Fruit fly (Drosophila melanogaster) whole organism, embryonic: ENCODE results near the gene Acn.

Source experiments
- Antp ChIP-seq: fragments of 200-800 bp; sonication (Bioruptor generic); optimal IDR thresholded peaks from 3 replicates; lab custom pipeline; 2016; ENCODE audit warnings: missing biosample characterization, missing genetic modification characterization
- B-H1 ChIP-seq: fragments of 200-800 bp; sonication (Bioruptor generic); IDR thresholded peaks from 3 replicates; pipeline ENCODE4 v1.3.6; 2022; ENCODE audit warnings: missing biosample characterization, missing genetic modification characterization
- Bdp1 ChIP-seq: fragments of 200-800 bp; sonication (Bioruptor generic); optimal IDR thresholded peaks from 3 replicates; lab custom pipeline; 2016; ENCODE audit warnings: missing biosample characterization, missing genetic modification characterization
- CG1024 ChIP-seq: fragments of 200-800 bp; sonication (Bioruptor generic); IDR thresholded peaks from 2 replicates; pipeline ENCODE4 v1.3.6; 2022; ENCODE audit warnings: missing biosample characterization, missing genetic modification characterization
- CG10267 ChIP-seq: fragments of 200-800 bp; sonication (Bioruptor generic); optimal IDR thresholded peaks from 2 replicates; lab custom pipeline; 2018; ENCODE audit warnings: missing biosample characterization, mild to moderate bottlenecking, missing genetic modification characterization, moderate library complexity
- CG10321 ChIP-seq: fragments of 200-800 bp; sonication (Bioruptor generic); IDR thresholded peaks from 2 replicates; pipeline ENCODE4 v1.3.6; 2022; ENCODE audit warnings: missing biosample characterization, missing genetic modification characterization
- CG11456 ChIP-seq: fragments of 200-800 bp; sonication (Bioruptor generic); IDR thresholded peaks from 3 replicates; pipeline ENCODE4 v1.3.6; 2022; ENCODE audit warnings: missing biosample characterization, missing genetic modification characterization
- CG11504 ChIP-seq: fragments of 200-800 bp; sonication (Bioruptor generic); optimal IDR thresholded peaks from 3 replicates; lab custom pipeline; 2019; ENCODE audit warnings: missing biosample characterization, mild to moderate bottlenecking, missing genetic modification characterization, moderate library complexity
- CG11560 ChIP-seq: fragments of 200-800 bp; sonication (Bioruptor generic); IDR thresholded peaks from 3 replicates; pipeline ENCODE4 v1.3.6; 2022; ENCODE audit warnings: missing biosample characterization, missing genetic modification characterization
- CG12071 ChIP-seq: fragments of 200-800 bp; sonication (Bioruptor generic); optimal IDR thresholded peaks from 3 replicates; lab custom pipeline; 2018; ENCODE audit warnings: missing biosample characterization, mild to moderate bottlenecking, missing genetic modification characterization
- CG12236 ChIP-seq: fragments of 200-800 bp; sonication (Bioruptor generic); optimal IDR thresholded peaks from 2 replicates; lab custom pipeline; 2016; ENCODE audit warnings: missing biosample characterization, missing genetic modification characterization
- CG12744 ChIP-seq: fragments of 200-800 bp; sonication (Bioruptor generic); optimal IDR thresholded peaks from 2 replicates; lab custom pipeline; 2016; ENCODE audit warnings: missing biosample characterization, missing genetic modification characterization
- CG14667 ChIP-seq: fragments of 200-800 bp; sonication (Bioruptor generic); IDR thresholded peaks from 2 replicates; pipeline ENCODE4 v1.3.6; 2022; ENCODE audit warnings: missing biosample characterization, missing genetic modification characterization
- CG15269 ChIP-seq: fragments of 200-800 bp; sonication (Bioruptor generic); optimal IDR thresholded peaks from 2 replicates; lab custom pipeline; 2018; ENCODE audit warnings: missing biosample characterization, mild to moderate bottlenecking, missing genetic modification characterization, moderate library complexity
- CG15479 ChIP-seq: fragments of 200-800 bp; sonication (Bioruptor generic); optimal IDR thresholded peaks from 3 replicates; lab custom pipeline; 2019; ENCODE audit warnings: missing biosample characterization, mild to moderate bottlenecking, missing genetic modification characterization, moderate library complexity
- CG17829 ChIP-seq: fragments of 200-800 bp; optimal IDR thresholded peaks from 2 replicates; lab custom pipeline; 2019; ENCODE audit warnings: missing biosample characterization, mild to moderate bottlenecking, missing genetic modification characterization, moderate library complexity
- CG18764 ChIP-seq: fragments of 200-800 bp; sonication (Bioruptor generic); optimal IDR thresholded peaks from 3 replicates; lab custom pipeline; 2016; ENCODE audit warnings: missing biosample characterization, missing genetic modification characterization
- CG2875 ChIP-seq: fragments of 200-800 bp; sonication (Bioruptor generic); optimal IDR thresholded peaks from 2 replicates; lab custom pipeline; 2017; ENCODE audit warnings: missing biosample characterization, mild to moderate bottlenecking, missing genetic modification characterization, missing genetic modification reagents
- CG30403 ChIP-seq: fragments of 200-800 bp; sonication (Bioruptor generic); optimal IDR thresholded peaks from 3 replicates; lab custom pipeline; 2016; ENCODE audit warnings: missing biosample characterization, missing genetic modification characterization
- CG30431 ChIP-seq: fragments of 200-800 bp; sonication (Bioruptor generic); optimal IDR thresholded peaks from 2 replicates; lab custom pipeline; 2017; ENCODE audit warnings: missing biosample characterization, missing genetic modification characterization
- CG3065 ChIP-seq: fragments of 200-800 bp; sonication (Bioruptor generic); optimal IDR thresholded peaks from 2 replicates; lab custom pipeline; 2016; ENCODE audit warnings: missing biosample characterization, missing genetic modification characterization
- CG32532 ChIP-seq: fragments of 200-800 bp; sonication (Bioruptor generic); IDR thresholded peaks from 2 replicates; pipeline ENCODE4 v1.3.6; 2022; ENCODE audit warnings: missing biosample characterization, missing genetic modification characterization
- CG34376 ChIP-seq: fragments of 200-800 bp; sonication (Bioruptor generic); optimal IDR thresholded peaks from 2 replicates; lab custom pipeline; 2018; ENCODE audit warnings: missing biosample characterization, mild to moderate bottlenecking, missing genetic modification characterization
- CG4424 ChIP-seq: fragments of 200-800 bp; sonication (Bioruptor generic); optimal IDR thresholded peaks from 3 replicates; lab custom pipeline; 2016; ENCODE audit warnings: missing biosample characterization, missing genetic modification characterization
- CG4854 ChIP-seq: fragments of 200-800 bp; sonication (Bioruptor generic); optimal IDR thresholded peaks from 2 replicates; lab custom pipeline; 2016; ENCODE audit warnings: missing biosample characterization, missing genetic modification characterization, inconsistent platforms
- CG6272 ChIP-seq: fragments of 200-800 bp; sonication (Bioruptor generic); IDR thresholded peaks from 2 replicates; pipeline ENCODE4 v1.3.6; 2022; ENCODE audit warnings: missing biosample characterization, missing genetic modification characterization
- CG6683 ChIP-seq: fragments of 200-800 bp; sonication (Bioruptor generic); optimal IDR thresholded peaks from 2 replicates; lab custom pipeline; 2017; ENCODE audit warnings: missing biosample characterization, mild to moderate bottlenecking, missing genetic modification characterization, missing genetic modification reagents
- CG8359 ChIP-seq: fragments of 200-800 bp; sonication (Bioruptor generic); optimal IDR thresholded peaks from 2 replicates; lab custom pipeline; 2017; ENCODE audit warnings: missing biosample characterization, mild to moderate bottlenecking, missing genetic modification characterization, borderline replicate concordance
- CrebB ChIP-seq: fragments of 200-800 bp; sonication (Bioruptor generic); optimal IDR thresholded peaks from 3 replicates; lab custom pipeline; 2018; ENCODE audit warnings: missing biosample characterization, mild to moderate bottlenecking, missing genetic modification characterization
- Dll ChIP-seq: fragments of 200-800 bp; sonication (Bioruptor generic); IDR thresholded peaks from 4 replicates; pipeline ENCODE4 v1.3.6; 2022; ENCODE audit warnings: missing biosample characterization, missing genetic modification characterization; ENCODE audit not compliant: partially characterized antibody
- MESR4 ChIP-seq: fragments of 200-800 bp; sonication (Bioruptor generic); optimal IDR thresholded peaks from 2 replicates; lab custom pipeline; 2018; ENCODE audit warnings: missing biosample characterization, mild to moderate bottlenecking, missing genetic modification characterization, moderate library complexity
- NC2α ChIP-seq: fragments of 200-800 bp; sonication (Bioruptor generic); optimal IDR thresholded peaks from 2 replicates; lab custom pipeline; 2016; ENCODE audit warnings: missing biosample characterization, missing genetic modification characterization
- Nf-YB ChIP-seq: fragments of 200-800 bp; sonication (Bioruptor generic); optimal IDR thresholded peaks from 3 replicates; lab custom pipeline; 2019; ENCODE audit warnings: missing biosample characterization, mild to moderate bottlenecking, missing genetic modification characterization, moderate library complexity
- Oaz ChIP-seq: fragments of 200-800 bp; sonication (Bioruptor generic); IDR thresholded peaks from 2 replicates; pipeline ENCODE4 v1.3.6; 2022; ENCODE audit warnings: missing biosample characterization, missing genetic modification characterization
- Sry-β ChIP-seq: fragments of 200-800 bp; sonication (Bioruptor generic); optimal IDR thresholded peaks from 2 replicates; lab custom pipeline; 2018; ENCODE audit warnings: missing biosample characterization, mild to moderate bottlenecking, missing genetic modification characterization, moderate library complexity
- Tbp ChIP-seq: fragments of >200 bp; optimal IDR thresholded peaks from 2 replicates; lab custom pipeline; 2018; ENCODE audit warnings: missing biosample characterization, missing genetic modification characterization
- al ChIP-seq: fragments of 200-800 bp; sonication (Bioruptor generic); IDR thresholded peaks from 2 replicates; pipeline ENCODE4 v1.3.6; 2022; ENCODE audit warnings: missing biosample characterization, missing genetic modification characterization
- amos ChIP-seq: fragments of 200-800 bp; sonication (Bioruptor generic); IDR thresholded peaks from 2 replicates; pipeline ENCODE4 v1.3.6; 2022; ENCODE audit warnings: missing biosample characterization, missing genetic modification characterization; ENCODE audit not compliant: partially characterized antibody
- aop ChIP-seq: fragments of 200-800 bp; sonication (Bioruptor generic); IDR thresholded peaks from 2 replicates; pipeline ENCODE4 v1.3.6; 2022; ENCODE audit warnings: missing biosample characterization, missing genetic modification characterization
- ap ChIP-seq: fragments of 200-800 bp; sonication (Bioruptor generic); IDR thresholded peaks from 2 replicates; pipeline ENCODE4 v1.3.6; 2022; ENCODE audit warnings: missing biosample characterization, missing genetic modification characterization
- cas ChIP-seq: fragments of 200-800 bp; sonication (Bioruptor generic); IDR thresholded peaks from 2 replicates; pipeline ENCODE4 v1.3.6; 2022; ENCODE audit warnings: missing biosample characterization, missing genetic modification characterization
- ci ChIP-seq: fragments of 200-800 bp; sonication (Bioruptor generic); IDR thresholded peaks from 3 replicates; pipeline ENCODE4 v1.3.6; 2022; ENCODE audit warnings: missing biosample characterization, missing genetic modification characterization
- dpn ChIP-seq, 2 experiments: fragments of 200-800 bp; sonication (Bioruptor generic); optimal IDR thresholded peaks; 3 replicates each; lab custom pipeline; 2016; ENCODE audit warnings: missing biosample characterization in 2 of 2, missing genetic modification characterization in 2 of 2
- gcm2 ChIP-seq: fragments of 200-800 bp; sonication (Bioruptor generic); optimal IDR thresholded peaks from 2 replicates; lab custom pipeline; 2016; ENCODE audit warnings: missing biosample characterization, missing genetic modification characterization
- her ChIP-seq: fragments of 200-800 bp; sonication (Bioruptor generic); optimal IDR thresholded peaks from 2 replicates; lab custom pipeline; 2016; ENCODE audit warnings: missing biosample characterization, missing genetic modification characterization
- jumu ChIP-seq: fragments of 200-800 bp; sonication (Bioruptor generic); optimal IDR thresholded peaks from 3 replicates; lab custom pipeline; 2016; ENCODE audit warnings: missing biosample characterization, missing genetic modification characterization
- sob ChIP-seq: fragments of 200-800 bp; sonication (Bioruptor generic); IDR thresholded peaks from 2 replicates; pipeline ENCODE4 v1.3.6; 2022; ENCODE audit warnings: missing biosample characterization, missing genetic modification characterization
- ssp ChIP-seq: fragments of 200-800 bp; sonication (Bioruptor generic); IDR thresholded peaks from 2 replicates; pipeline ENCODE4 v1.3.6; 2022; ENCODE audit warnings: missing biosample characterization, missing genetic modification characterization
- tio ChIP-seq: fragments of 200-800 bp; sonication (Bioruptor generic); optimal IDR thresholded peaks from 2 replicates; lab custom pipeline; 2017; ENCODE audit warnings: missing biosample characterization, missing genetic modification characterization, inconsistent platforms
- wor ChIP-seq: fragments of 200-800 bp; sonication (Bioruptor generic); IDR thresholded peaks from 2 replicates; pipeline ENCODE4 v1.3.6; 2022; ENCODE audit warnings: missing biosample characterization, missing genetic modification characterization

The Acn gene

dm6 chr2L:19068393-19068792 lies 23.2 kb downstream of the Acn start (continued):
- TF ChIP-seq CG10321 (GFP tag; lab: Robert Waterston, UW) (no peak), Dll (GFP tag; lab: Robert Waterston, UW) (0 out of 4 replicates have a peak, but pooled peaks have one; percentile 39), CG4424 (GFP tag; lab: Kevin White, UChicago) (no peak), tio (no peak), gcm2 (no peak), CG11504 (tag; lab: Kevin White, UChicago) (peak; percentile 94), ap (GFP tag; lab: Robert Waterston, UW) (no peak), CG12744 (GFP tag; lab: Kevin White, UChicago) (no peak), MESR4 (no peak)

dm6 chr2L:19069548-19070145 lies 24.5 kb downstream of the Acn start, which contains the start of gene CG10702:
TSS of gene CG10702 (minus strand) at chr2L:19069851.
- no peak for TF ChIP-seq al (GFP tag; lab: Robert Waterston, UW)
- no peak for TF ChIP-seq dpn (GFP tag; optimal IDR thresholded peaks at IDR 0.05; lab: Kevin White, UChicago)
- no peak for TF ChIP-seq Antp (GFP tag; lab: Kevin White, UChicago)
- TF ChIP-seq CG34376 (GFP tag; lab: Kevin White, UChicago): no peak
- TF ChIP-seq NC2α: no peak
- no peak for TF ChIP-seq CG18764 (GFP tag; lab: Kevin White, UChicago)
- no peak for TF ChIP-seq Bdp1 (GFP tag; lab: Kevin White, UChicago)
- TF ChIP-seq CG8359 (GFP tag; lab: Kevin White, UChicago): no peak
- no peak for TF ChIP-seq CG11560 (tag; lab: Robert Waterston, UW)
- TF ChIP-seq ci (GFP tag; lab: Robert Waterston, UW): no peak; the same call in 2 of the 3 replicates
- TF ChIP-seq Nf-YB: no peak
- 0 out of 2 replicates have a peak, but pooled peaks have one; percentile 41 for TF ChIP-seq sob (GFP tag; lab: Robert Waterston, UW)
- TF ChIP-seq CG17829 (tag; lab: Kevin White, UChicago): no peak
- TF ChIP-seq CG3065 (GFP tag; lab: Kevin White, UChicago): no peak
- TF ChIP-seq CG12236 (GFP tag; lab: Kevin White, UChicago): no peak
- peak; percentile 17; the same call in 1 of the 2 replicates for TF ChIP-seq amos (GFP tag; lab: Robert Waterston, UW)
- TF ChIP-seq CG10267 (tag; lab: Kevin White, UChicago): no peak
- no peak for TF ChIP-seq CG12071 (GFP tag; lab: Kevin White, UChicago)
- no peak for TF ChIP-seq CG14667 (GFP tag; lab: Robert Waterston, UW)
- TF ChIP-seq cas (GFP tag; lab: Robert Waterston, UW): no peak
- no peak for TF ChIP-seq CrebB (tag; lab: Kevin White, UChicago)
- no peak for TF ChIP-seq Tbp (GFP tag; lab: Kevin White, UChicago)
- TF ChIP-seq CG15479 (GFP tag; lab: Kevin White, UChicago): no peak
- no peak for TF ChIP-seq B-H1 (GFP tag; lab: Robert Waterston, UW)
- TF ChIP-seq jumu (GFP tag; lab: Kevin White, UChicago): no peak
- TF ChIP-seq CG12744 (GFP tag; lab: Kevin White, UChicago): no peak
- no peak for TF ChIP-seq CG2875
- no peak for TF ChIP-seq Oaz (GFP tag; lab: Robert Waterston, UW)
- TF ChIP-seq ssp (GFP tag; lab: Robert Waterston, UW): no peak
- no peak for TF ChIP-seq MESR4
- 0 out of 2 replicates have a peak, but pooled peaks have one; percentile 29 for TF ChIP-seq CG32532 (GFP tag; lab: Robert Waterston, UW)
- TF ChIP-seq aop: no peak
- TF ChIP-seq CG30431 (GFP tag; lab: Kevin White, UChicago): no peak
- no peak for TF ChIP-seq CG6272 (GFP tag; lab: Robert Waterston, UW)
- TF ChIP-seq CG1024: no peak
- TF ChIP-seq CG15269 (tag; lab: Kevin White, UChicago): no peak
- TF ChIP-seq CG4854 (GFP tag; lab: Kevin White, UChicago): no peak
- 0 out of 3 replicates have a peak, but pooled peaks have one; percentile 5 for TF ChIP-seq CG11456 (GFP tag; lab: Robert Waterston, UW)
- TF ChIP-seq CG30403 (GFP tag; lab: Kevin White, UChicago): no peak
- no peak for TF ChIP-seq CG6683
- TF ChIP-seq Sry-β (GFP tag; lab: Kevin White, UChicago): no peak
- no peak for TF ChIP-seq her (GFP tag; lab: Kevin White, UChicago)
- no peak for TF ChIP-seq wor
